Fruit fly (Drosophila melanogaster) whole organism, embryonic: ENCODE measurements around the gene Nf-YC.
A peak's percentile ranks its signal among the peaks of the same experiment; 100 is the strongest.

ENCODE experiments used
- Atf6 ChIP-seq: fragments of 200-800 bp; sonication (Bioruptor generic); IDR thresholded peaks from 2 replicates; pipeline ENCODE4 v1.3.6; 2022; ENCODE audit warnings: missing biosample characterization, missing genetic modification characterization
- Awh ChIP-seq: fragments of 200-800 bp; sonication (Bioruptor generic); IDR thresholded peaks from 2 replicates; pipeline ENCODE4, ENCODE4 v1.3.6; 2022; ENCODE audit warnings: missing biosample characterization, missing genetic modification characterization
- Blimp-1 ChIP-seq: fragments of 200-800 bp; sonication (Bioruptor generic); optimal IDR thresholded peaks from 3 replicates; lab custom pipeline; 2018; ENCODE audit warnings: missing biosample characterization, missing genetic modification characterization, mild to moderate bottlenecking, moderate library complexity, missing genetic modification reagents
- CG10462 ChIP-seq: fragments of 200-800 bp; sonication (Bioruptor generic); optimal IDR thresholded peaks from 2 replicates; lab custom pipeline; 2016; ENCODE audit warnings: missing biosample characterization, missing genetic modification characterization
- CG12071 ChIP-seq: fragments of 200-800 bp; sonication (Bioruptor generic); optimal IDR thresholded peaks from 3 replicates; lab custom pipeline; 2018; ENCODE audit warnings: missing biosample characterization, mild to moderate bottlenecking, missing genetic modification characterization
- CG12391 ChIP-seq: fragments of 200-800 bp; sonication (Bioruptor generic); optimal IDR thresholded peaks from 3 replicates; lab custom pipeline; 2018; ENCODE audit warnings: missing biosample characterization, mild to moderate bottlenecking, missing genetic modification characterization, moderate library complexity
- CG13296 ChIP-seq: fragments of 200-800 bp; sonication (Bioruptor generic); optimal IDR thresholded peaks from 3 replicates; lab custom pipeline; 2018; ENCODE audit warnings: missing biosample characterization, mild to moderate bottlenecking, missing genetic modification characterization
- CG16779 ChIP-seq: fragments of 200-800 bp; sonication (Bioruptor generic); IDR thresholded peaks from 2 replicates; pipeline ENCODE4 v1.3.6; 2022; ENCODE audit warnings: missing biosample characterization, missing genetic modification characterization
- CG17568 ChIP-seq: fragments of 200-800 bp; sonication (Bioruptor generic); optimal IDR thresholded peaks from 2 replicates; lab custom pipeline; 2018; ENCODE audit warnings: missing biosample characterization, mild to moderate bottlenecking, missing genetic modification characterization, moderate library complexity
- CG17829 ChIP-seq: fragments of 200-800 bp; optimal IDR thresholded peaks from 2 replicates; lab custom pipeline; 2019; ENCODE audit warnings: missing biosample characterization, mild to moderate bottlenecking, missing genetic modification characterization, moderate library complexity
- CG30020 ChIP-seq: fragments of 200-800 bp; optimal IDR thresholded peaks from 2 replicates; lab custom pipeline; 2019; ENCODE audit warnings: missing biosample characterization, mild to moderate bottlenecking, missing genetic modification characterization, moderate library complexity
- CG3065 ChIP-seq: fragments of 200-800 bp; sonication (Bioruptor generic); optimal IDR thresholded peaks from 2 replicates; lab custom pipeline; 2016; ENCODE audit warnings: missing biosample characterization, missing genetic modification characterization
- CG4282 ChIP-seq: fragments of 200-800 bp; sonication (Bioruptor generic); optimal IDR thresholded peaks from 2 replicates; lab custom pipeline; 2016; ENCODE audit warnings: missing biosample characterization, missing genetic modification characterization
- CG6765 ChIP-seq: fragments of 200-800 bp; sonication (Bioruptor generic); optimal IDR thresholded peaks from 3 replicates; lab custom pipeline; 2017; ENCODE audit warnings: missing biosample characterization, mild to moderate bottlenecking, missing genetic modification characterization
- CG6791 ChIP-seq: fragments of 200-800 bp; sonication (Bioruptor generic); IDR thresholded peaks from 3 replicates; pipeline ENCODE4 v1.3.6; 2022; ENCODE audit warnings: missing biosample characterization, missing genetic modification characterization; ENCODE audit not compliant: partially characterized antibody
- CG7271 ChIP-seq: fragments of 200-800 bp; sonication (Bioruptor generic); optimal IDR thresholded peaks from 2 replicates; lab custom pipeline; 2018; ENCODE audit warnings: missing biosample characterization, mild to moderate bottlenecking, missing genetic modification characterization, moderate library complexity
- CG7928 ChIP-seq: fragments of 200-800 bp; sonication (Bioruptor generic); optimal IDR thresholded peaks from 2 replicates; lab custom pipeline; 2017; ENCODE audit warnings: missing biosample characterization, mild to moderate bottlenecking, missing genetic modification characterization
- CG7963 ChIP-seq: fragments of 200-800 bp; sonication (Bioruptor generic); IDR thresholded peaks from 3 replicates; pipeline ENCODE4 v1.3.6; 2022; ENCODE audit warnings: missing biosample characterization, missing genetic modification characterization; ENCODE audit not compliant: partially characterized antibody
- CG8478 ChIP-seq: fragments of >200 bp; optimal IDR thresholded peaks from 2 replicates; lab custom pipeline; 2018
- CG9876 ChIP-seq: fragments of 200-800 bp; sonication (Bioruptor generic); optimal IDR thresholded peaks from 2 replicates; lab custom pipeline; 2016; ENCODE audit warnings: missing biosample characterization, missing genetic modification characterization
- CoRest ChIP-seq: fragments of 200-800 bp; sonication (Bioruptor generic); optimal IDR thresholded peaks from 3 replicates; lab custom pipeline; 2018; ENCODE audit warnings: missing biosample characterization, mild to moderate bottlenecking, missing genetic modification characterization, moderate library complexity
- Eip74EF ChIP-seq, 2 experiments: fragments of 200-800 bp in 1 of 2; fragments of >200 bp in 1 of 2; sonication (Bioruptor generic) in 1 of 2; optimal IDR thresholded peaks; 2 replicates each; lab custom pipeline; 2017 to 2019; ENCODE audit warnings: missing biosample characterization in 2 of 2, missing genetic modification characterization in 2 of 2, mild to moderate bottlenecking in 1 of 2, moderate library complexity in 1 of 2
- Ets97D ChIP-seq: fragments of 200-800 bp; sonication (Bioruptor generic); optimal IDR thresholded peaks from 3 replicates; lab custom pipeline; 2016; ENCODE audit warnings: missing biosample characterization, missing genetic modification characterization
- Fer2 ChIP-seq: fragments of 200-800 bp; sonication (Bioruptor generic); optimal IDR thresholded peaks from 2 replicates; lab custom pipeline; 2018; ENCODE audit warnings: missing biosample characterization, mild to moderate bottlenecking, missing genetic modification characterization, moderate library complexity
- Hand ChIP-seq: fragments of 200-800 bp; sonication (Bioruptor generic); optimal IDR thresholded peaks from 2 replicates; lab custom pipeline; 2017; ENCODE audit warnings: mild to moderate bottlenecking, missing biosample characterization, missing genetic modification reagents, missing genetic modification characterization
- Hmx ChIP-seq: fragments of 200-800 bp; sonication (Bioruptor generic); optimal IDR thresholded peaks from 2 replicates; lab custom pipeline; 2016; ENCODE audit warnings: missing biosample characterization, missing genetic modification characterization
- Lpt ChIP-seq: fragments of >200 bp; optimal IDR thresholded peaks from 2 replicates; lab custom pipeline; 2018; ENCODE audit warnings: missing biosample characterization, missing genetic modification characterization
- Max ChIP-seq: fragments of 200-800 bp; sonication (Bioruptor generic); optimal IDR thresholded peaks from 2 replicates; lab custom pipeline; 2016; ENCODE audit warnings: missing biosample characterization, mild to moderate bottlenecking, missing genetic modification characterization
- Mrtf ChIP-seq: fragments of 200-800 bp; sonication (Bioruptor generic); IDR thresholded peaks from 3 replicates; pipeline ENCODE4 v1.3.6; 2022; ENCODE audit warnings: missing biosample characterization, missing genetic modification characterization
- Scr ChIP-seq: fragments of 200-800 bp; sonication (Bioruptor generic); IDR thresholded peaks from 2 replicates; pipeline ENCODE4 v1.3.6; 2022; ENCODE audit warnings: missing biosample characterization, missing genetic modification characterization; ENCODE audit not compliant: partially characterized antibody
- Stat92E ChIP-seq, 3 experiments: fragments of >200 bp in 2 of 3; fragments of 200-800 bp in 1 of 3; sonication (Bioruptor generic) in 1 of 3; optimal IDR thresholded peaks; 2 replicates each; lab custom pipeline; 2017 to 2019; ENCODE audit warnings: missing biosample characterization in 3 of 3, missing genetic modification characterization in 3 of 3, mild to moderate bottlenecking in 1 of 3, moderate library complexity in 1 of 3
- Trl ChIP-seq, 3 experiments: fragments of >200 bp in 2 of 3; fragments of 200-800 bp in 1 of 3; sonication (Bioruptor generic) in 1 of 3; optimal IDR thresholded peaks; 2 replicates in 1 of 3; 3 replicates in 2 of 3; lab custom pipeline; 2016 to 2017; ENCODE audit warnings: missing biosample characterization in 1 of 3, missing genetic modification characterization in 1 of 3
- Usf ChIP-seq: fragments of 200-800 bp; sonication (Bioruptor generic); optimal IDR thresholded peaks from 2 replicates; lab custom pipeline; 2017; ENCODE audit warnings: missing genotype, missing biosample characterization, missing genetic modification characterization
- YL-1 ChIP-seq: fragments of 200-800 bp; sonication (Bioruptor generic); optimal IDR thresholded peaks from 3 replicates; lab custom pipeline; 2017; ENCODE audit warnings: missing biosample characterization, mild to moderate bottlenecking, missing genetic modification characterization
- ap ChIP-seq: fragments of 200-800 bp; sonication (Bioruptor generic); IDR thresholded peaks from 2 replicates; pipeline ENCODE4 v1.3.6; 2022; ENCODE audit warnings: missing biosample characterization, missing genetic modification characterization
- bcd ChIP-seq: fragments of 200-800 bp; sonication (Bioruptor generic); optimal IDR thresholded peaks from 2 replicates; lab custom pipeline; 2017; ENCODE audit warnings: missing biosample characterization, mild to moderate bottlenecking, missing genetic modification characterization
- chif ChIP-seq, 2 experiments: fragments of 200-800 bp; sonication (Bioruptor generic); optimal IDR thresholded peaks; 3 replicates each; lab custom pipeline; 2016; ENCODE audit warnings: missing biosample characterization in 2 of 2, missing genetic modification characterization in 2 of 2
- dan ChIP-seq: fragments of 200-800 bp; sonication (Bioruptor generic); IDR thresholded peaks from 2 replicates; pipeline ENCODE4 v1.3.6; 2022; ENCODE audit warnings: missing biosample characterization, missing genetic modification characterization
- fd96Cb ChIP-seq: fragments of 200-800 bp; sonication (Bioruptor generic); optimal IDR thresholded peaks from 2 replicates; lab custom pipeline; 2018; ENCODE audit warnings: missing biosample characterization, mild to moderate bottlenecking, missing genetic modification characterization, moderate library complexity
- gt ChIP-seq: fragments of 200-800 bp; sonication (Bioruptor generic); IDR thresholded peaks from 2 replicates; pipeline ENCODE4 v1.3.6; 2022; ENCODE audit warnings: missing biosample characterization, missing genetic modification characterization
- inv ChIP-seq: fragments of 200-800 bp; sonication (Bioruptor generic); IDR thresholded peaks from 2 replicates; pipeline ENCODE4 v1.3.6; 2022; ENCODE audit warnings: missing biosample characterization, missing genetic modification characterization; ENCODE audit not compliant: partially characterized antibody
- nerfin-2 ChIP-seq: fragments of 200-800 bp; sonication (Bioruptor generic); IDR thresholded peaks from 2 replicates; pipeline ENCODE4 v1.3.6; 2022; ENCODE audit warnings: missing biosample characterization, missing genetic modification characterization; ENCODE audit not compliant: partially characterized antibody
- repo ChIP-seq: fragments of 200-800 bp; sonication (Bioruptor generic); optimal IDR thresholded peaks from 2 replicates; lab custom pipeline; 2016; ENCODE audit warnings: missing biosample characterization, missing genetic modification characterization
- salm ChIP-seq: fragments of 200-800 bp; sonication (Bioruptor generic); optimal IDR thresholded peaks from 2 replicates; lab custom pipeline; 2018; ENCODE audit warnings: missing biosample characterization, mild to moderate bottlenecking, missing genetic modification characterization
- schlank ChIP-seq: fragments of 200-800 bp; sonication (Bioruptor generic); optimal IDR thresholded peaks from 2 replicates; lab custom pipeline; 2018; ENCODE audit warnings: missing biosample characterization, mild to moderate bottlenecking, missing genetic modification characterization
- sens-2 ChIP-seq: fragments of 200-800 bp; sonication (Bioruptor generic); IDR thresholded peaks from 2 replicates; pipeline ENCODE4 v1.3.6; 2022; ENCODE audit warnings: missing biosample characterization, missing genetic modification characterization
- sisA ChIP-seq: fragments of 200-800 bp; sonication (Bioruptor generic); IDR thresholded peaks from 2 replicates; pipeline ENCODE4 v1.3.6; 2022; ENCODE audit warnings: missing biosample characterization, missing genetic modification characterization
- sr ChIP-seq: fragments of 200-800 bp; sonication (Bioruptor generic); IDR thresholded peaks from 3 replicates; pipeline ENCODE4 v1.3.6; 2022; ENCODE audit warnings: missing biosample characterization, missing genetic modification characterization
- usp ChIP-seq: fragments of >200 bp; optimal IDR thresholded peaks from 2 replicates; lab custom pipeline; 2017; ENCODE audit warnings: missing biosample characterization, missing genetic modification characterization

Nf-YC gene

dm6 chrX:6861523-6862077 is 40.9 kb upstream of the Nf-YC start (continued):
- TF ChIP-seq Stat92E (GFP tag; optimal IDR thresholded peaks at IDR 0.05; lab: Kevin White, UChicago) = peak in 1 of 3 experiments; percentile 74
- TF ChIP-seq dan (GFP tag; lab: Robert Waterston, UW) = no peak
- no peak for TF ChIP-seq CG4282
- no peak for TF ChIP-seq nerfin-2 (GFP tag; lab: Robert Waterston, UW)
- no peak for TF ChIP-seq CG7928 (GFP tag; lab: Kevin White, UChicago)
- TF ChIP-seq CG12071 (GFP tag; lab: Kevin White, UChicago) = peak; percentile 6
- TF ChIP-seq CG6765 = no peak
- TF ChIP-seq CG17568 (GFP tag; lab: Kevin White, UChicago) = no peak
- TF ChIP-seq Blimp-1 (GFP tag; lab: Kevin White, UChicago) = peak; percentile 22
- peak; percentile 50; the same call in 1 of the 2 replicates for TF ChIP-seq Atf6
- no peak for TF ChIP-seq chif (GFP tag; optimal IDR thresholded peaks at IDR 0.05; lab: Kevin White, UChicago)
- TF ChIP-seq CG13296 (GFP tag; lab: Kevin White, UChicago) = peak; percentile 12
- TF ChIP-seq ap (GFP tag; lab: Robert Waterston, UW) = no peak
- peak; percentile 45 for TF ChIP-seq Scr
- peak; percentile 20 for TF ChIP-seq CG3065
- TF ChIP-seq CG7271 (tag; lab: Kevin White, UChicago) = no peak
- TF ChIP-seq Max (GFP tag; lab: Kevin White, UChicago) = no peak
- TF ChIP-seq fd96Cb (tag; lab: Kevin White, UChicago) = peak; percentile 42
- no peak for TF ChIP-seq Lpt (GFP tag; lab: Kevin White, UChicago)
- TF ChIP-seq Mrtf (GFP tag; lab: Robert Waterston, UW) = peak; percentile 40; the same call in 1 of the 3 replicates
- TF ChIP-seq bcd (GFP tag; lab: Kevin White, UChicago) = peak; percentile 52
- TF ChIP-seq Ets97D (GFP tag; lab: Kevin White, UChicago) = no peak
- TF ChIP-seq Hand (GFP tag; lab: Kevin White, UChicago) = no peak
- peak; percentile 34 for TF ChIP-seq CoRest (tag; lab: Kevin White, UChicago)
- no peak for TF ChIP-seq Awh
- TF ChIP-seq CG10462 (GFP tag; lab: Kevin White, UChicago) = no peak
- TF ChIP-seq usp (GFP tag; lab: Kevin White, UChicago) = no peak
- TF ChIP-seq CG16779 (GFP tag; lab: Robert Waterston, UW) = no peak
- no peak for TF ChIP-seq repo (GFP tag; lab: Kevin White, UChicago)
- TF ChIP-seq CG12391 (tag; lab: Kevin White, UChicago) = peak; percentile 22
- peak; percentile 70 to 77 for TF ChIP-seq Trl (optimal IDR thresholded peaks at IDR 0.05; lab: Kevin White, UChicago)
- no peak for TF ChIP-seq Trl (GFP tag; optimal IDR thresholded peaks at IDR 0.05; lab: Kevin White, UChicago)
- peak; percentile 42 for TF ChIP-seq Usf
- TF ChIP-seq CG6791 = peak; percentile 65; the same call in 2 of the 3 replicates
- no peak for TF ChIP-seq Eip74EF (GFP tag; optimal IDR thresholded peaks at IDR 0.05; lab: Kevin White, UChicago)
- TF ChIP-seq Fer2 (tag; lab: Kevin White, UChicago) = peak; percentile 22
- TF ChIP-seq Hmx (GFP tag; lab: Kevin White, UChicago) = no peak
- peak; percentile 79 for TF ChIP-seq CG8478 (lab: Kevin White, UChicago)
- TF ChIP-seq sr = no peak
- 0 out of 2 replicates have a peak, but pooled peaks have one; percentile 23 for TF ChIP-seq sens-2 (GFP tag; lab: Robert Waterston, UW)
- no peak for TF ChIP-seq gt (GFP tag; lab: Robert Waterston, UW)
- TF ChIP-seq CG17829 (tag; lab: Kevin White, UChicago) = peak; percentile 9
- TF ChIP-seq sisA (GFP tag; lab: Robert Waterston, UW) = 0 out of 2 replicates have a peak, but pooled peaks have one; percentile 30
- no peak for TF ChIP-seq CG7963 (GFP tag; lab: Robert Waterston, UW)
- TF ChIP-seq CG30020 (tag; lab: Kevin White, UChicago) = no peak
- no peak for TF ChIP-seq salm (tag; lab: Kevin White, UChicago)
- no peak for TF ChIP-seq inv (GFP tag; lab: Robert Waterston, UW)
- TF ChIP-seq CG9876 (GFP tag; lab: Kevin White, UChicago) = no peak
- peak; percentile 8 for TF ChIP-seq YL-1 (GFP tag; lab: Kevin White, UChicago)
- TF ChIP-seq schlank = peak; percentile 38
